Worm (Caenorhabditis elegans): ENCODE data around the gene irld-12.

- no peak for TF ChIP-seq klf-2 (GFP tag; conservative IDR thresholded peaks at IDR 0.05)
- no peak for TF ChIP-seq tab-1 (GFP tag; IDR thresholded peaks at IDR 0.05)
Observed at ce11 chrV:3044837-3045236, 23.6 kb upstream of the irld-12 start, which contains the start of gene F59D6.1.
